Fruit fly (Drosophila melanogaster) whole organism, embryonic: Measurements from ENCODE around the gene Bet1.

Source experiments
- Abd-B ChIP-seq: fragments of 200-800 bp; sonication (Bioruptor generic); optimal IDR thresholded peaks from 2 replicates; lab custom pipeline; 2018; ENCODE audit warnings: missing biosample characterization, mild to moderate bottlenecking, missing genetic modification characterization, moderate library complexity
- Asciz ChIP-seq: fragments of 200-800 bp; sonication (Bioruptor generic); optimal IDR thresholded peaks from 2 replicates; lab custom pipeline; 2017; ENCODE audit warnings: missing biosample characterization, mild to moderate bottlenecking, missing genetic modification characterization, missing genetic modification reagents
- CG10209 ChIP-seq: fragments of 200-800 bp; sonication (Bioruptor generic); optimal IDR thresholded peaks from 3 replicates; lab custom pipeline; 2017; ENCODE audit warnings: missing biosample characterization, mild to moderate bottlenecking, missing genetic modification characterization, missing genetic modification reagents
- CG10543 ChIP-seq: fragments of 200-800 bp; sonication (Bioruptor generic); optimal IDR thresholded peaks from 3 replicates; lab custom pipeline; 2017; ENCODE audit warnings: missing biosample characterization, mild to moderate bottlenecking, missing genetic modification characterization, moderate library complexity
- CG10565 ChIP-seq: fragments of 200-800 bp; sonication (Bioruptor generic); optimal IDR thresholded peaks from 3 replicates; lab custom pipeline; 2016; ENCODE audit warnings: missing biosample characterization, mild to moderate bottlenecking, missing genetic modification characterization
- CG11695 ChIP-seq: fragments of 200-800 bp; sonication (Bioruptor generic); IDR thresholded peaks from 3 replicates; pipeline ENCODE4 v1.3.6; 2022; ENCODE audit warnings: missing biosample characterization, missing genetic modification characterization
- CG12744 ChIP-seq: fragments of 200-800 bp; sonication (Bioruptor generic); optimal IDR thresholded peaks from 2 replicates; lab custom pipeline; 2016; ENCODE audit warnings: missing biosample characterization, missing genetic modification characterization
- CG12769 ChIP-seq: fragments of 200-800 bp; sonication (Bioruptor generic); optimal IDR thresholded peaks from 2 replicates; lab custom pipeline; 2019; ENCODE audit warnings: missing biosample characterization, mild to moderate bottlenecking, missing genetic modification characterization, moderate library complexity
- CG13775 ChIP-seq: fragments of 200-800 bp; sonication (Bioruptor generic); optimal IDR thresholded peaks from 3 replicates; lab custom pipeline; 2017; ENCODE audit warnings: missing biosample characterization, mild to moderate bottlenecking, missing genetic modification characterization
- CG15696 ChIP-seq: fragments of 200-800 bp; sonication (Bioruptor generic); optimal IDR thresholded peaks from 2 replicates; lab custom pipeline; 2019; ENCODE audit warnings: missing biosample characterization, mild to moderate bottlenecking, missing genetic modification characterization, moderate library complexity
- CG18262 ChIP-seq: fragments of 200-800 bp; optimal IDR thresholded peaks from 3 replicates; lab custom pipeline; 2019; ENCODE audit warnings: missing biosample characterization, mild to moderate bottlenecking, missing genetic modification characterization, moderate library complexity
- CG2129 ChIP-seq: fragments of 200-800 bp; sonication (Bioruptor generic); IDR thresholded peaks from 2 replicates; pipeline ENCODE4 v1.3.6; 2022; ENCODE audit warnings: missing biosample characterization, missing genetic modification characterization; ENCODE audit not compliant: partially characterized antibody
- CG30020 ChIP-seq: fragments of 200-800 bp; optimal IDR thresholded peaks from 2 replicates; lab custom pipeline; 2019; ENCODE audit warnings: missing biosample characterization, mild to moderate bottlenecking, missing genetic modification characterization, moderate library complexity
- CG31441 ChIP-seq: fragments of 200-800 bp; sonication (Bioruptor generic); IDR thresholded peaks from 2 replicates; pipeline ENCODE4 v1.3.6; 2022; ENCODE audit warnings: missing biosample characterization, missing genetic modification characterization
- CG3281 ChIP-seq: fragments of 200-800 bp; sonication (Bioruptor generic); optimal IDR thresholded peaks from 3 replicates; lab custom pipeline; 2017; ENCODE audit warnings: missing biosample characterization, mild to moderate bottlenecking, missing genetic modification characterization
- CG3407 ChIP-seq: fragments of 200-800 bp; sonication (Bioruptor generic); optimal IDR thresholded peaks from 2 replicates; lab custom pipeline; 2018; ENCODE audit warnings: missing biosample characterization, mild to moderate bottlenecking, missing genetic modification characterization
- CG4424 ChIP-seq: fragments of 200-800 bp; sonication (Bioruptor generic); optimal IDR thresholded peaks from 3 replicates; lab custom pipeline; 2016; ENCODE audit warnings: missing biosample characterization, missing genetic modification characterization
- CG6175 ChIP-seq: fragments of 200-800 bp; sonication (Bioruptor generic); IDR thresholded peaks from 3 replicates; pipeline ENCODE4 v1.3.6; 2022; ENCODE audit warnings: missing biosample characterization, missing genetic modification characterization
- CG7271 ChIP-seq: fragments of 200-800 bp; sonication (Bioruptor generic); optimal IDR thresholded peaks from 2 replicates; lab custom pipeline; 2018; ENCODE audit warnings: missing biosample characterization, mild to moderate bottlenecking, missing genetic modification characterization, moderate library complexity
- CG8290 ChIP-seq, 3 experiments: fragments of 200-800 bp; sonication (Bioruptor generic); optimal IDR thresholded peaks; 2 replicates each; lab custom pipeline; 2016 to 2019; ENCODE audit warnings: missing biosample characterization in 3 of 3, missing genetic modification characterization in 3 of 3, mild to moderate bottlenecking in 2 of 3, moderate library complexity in 1 of 3
- CG8765 ChIP-seq: fragments of 200-800 bp; sonication (Bioruptor generic); IDR thresholded peaks from 2 replicates; pipeline ENCODE4 v1.3.6; 2022; ENCODE audit warnings: missing biosample characterization, missing genetic modification characterization
- CG9797 ChIP-seq: fragments of 200-800 bp; sonication (Bioruptor generic); optimal IDR thresholded peaks from 3 replicates; lab custom pipeline; 2018; ENCODE audit warnings: missing biosample characterization, mild to moderate bottlenecking, missing genetic modification characterization
- Doc2 ChIP-seq: fragments of 200-800 bp; sonication (Bioruptor generic); IDR thresholded peaks from 2 replicates; pipeline ENCODE4 v1.3.6; 2022; ENCODE audit warnings: missing biosample characterization, missing genetic modification characterization
- Fer2 ChIP-seq: fragments of 200-800 bp; sonication (Bioruptor generic); optimal IDR thresholded peaks from 2 replicates; lab custom pipeline; 2018; ENCODE audit warnings: missing biosample characterization, mild to moderate bottlenecking, missing genetic modification characterization, moderate library complexity
- Gug ChIP-seq: fragments of 200-800 bp; sonication (Bioruptor generic); IDR thresholded peaks from 4 replicates; pipeline ENCODE4 v1.3.6; 2022; ENCODE audit warnings: missing biosample characterization, missing genetic modification characterization
- HmgZ ChIP-seq: fragments of 200-800 bp; sonication (Bioruptor generic); optimal IDR thresholded peaks from 2 replicates; lab custom pipeline; 2018; ENCODE audit warnings: missing biosample characterization, mild to moderate bottlenecking, missing genetic modification characterization
- MBD-R2 ChIP-seq: fragments of 200-800 bp; sonication (Bioruptor generic); IDR thresholded peaks from 2 replicates; pipeline ENCODE4 v1.3.6; 2022; ENCODE audit warnings: missing biosample characterization, missing genetic modification characterization
- MTF-1 ChIP-seq: fragments of 200-800 bp; sonication (Bioruptor generic); optimal IDR thresholded peaks from 2 replicates; lab custom pipeline; 2018; ENCODE audit warnings: missing biosample characterization, mild to moderate bottlenecking, missing genetic modification characterization, borderline replicate concordance
- Pdp1 ChIP-seq, 2 experiments: fragments of 200-800 bp; sonication (Bioruptor generic); optimal IDR thresholded peaks; 3 replicates each; lab custom pipeline; 2016; ENCODE audit warnings: missing biosample characterization in 2 of 2, missing genetic modification characterization in 2 of 2, mild to moderate bottlenecking in 1 of 2, moderate library complexity in 1 of 2
- Xbp1 ChIP-seq: fragments of 200-800 bp; sonication (Bioruptor generic); optimal IDR thresholded peaks from 3 replicates; lab custom pipeline; 2016; ENCODE audit warnings: missing biosample characterization, mild to moderate bottlenecking, missing genetic modification characterization
- ato ChIP-seq: fragments of 200-800 bp; sonication (Bioruptor generic); IDR thresholded peaks from 2 replicates; pipeline ENCODE4 v1.3.6; 2022; ENCODE audit warnings: missing biosample characterization, missing genetic modification characterization; ENCODE audit not compliant: partially characterized antibody
- bigmax ChIP-seq: fragments of 200-800 bp; sonication (Bioruptor generic); optimal IDR thresholded peaks from 2 replicates; lab custom pipeline; 2018; ENCODE audit warnings: missing biosample characterization, mild to moderate bottlenecking, missing genetic modification characterization
- bowl ChIP-seq: fragments of 200-800 bp; sonication (Bioruptor generic); IDR thresholded peaks from 2 replicates; pipeline ENCODE4 v1.3.6; 2022; ENCODE audit warnings: missing biosample characterization, missing genetic modification characterization
- btn ChIP-seq: fragments of 200-800 bp; sonication (Bioruptor generic); optimal IDR thresholded peaks from 2 replicates; lab custom pipeline; 2016; ENCODE audit warnings: missing biosample characterization, missing genetic modification characterization
- cwo ChIP-seq: fragments of 200-800 bp; sonication (Bioruptor generic); optimal IDR thresholded peaks from 3 replicates; lab custom pipeline; 2017; ENCODE audit warnings: missing biosample characterization, missing genetic modification characterization, mild to moderate bottlenecking, moderate library complexity, missing genetic modification reagents
- dati ChIP-seq: fragments of 200-800 bp; sonication (Bioruptor generic); IDR thresholded peaks from 2 replicates; pipeline ENCODE4 v1.3.6; 2022; ENCODE audit warnings: missing biosample characterization, missing genetic modification characterization
- dimm ChIP-seq: fragments of 200-800 bp; sonication (Bioruptor generic); IDR thresholded peaks from 2 replicates; pipeline ENCODE4 v1.3.6; 2022; ENCODE audit warnings: missing biosample characterization, missing genetic modification characterization
- eyg ChIP-seq: fragments of 200-800 bp; sonication (Bioruptor generic); optimal IDR thresholded peaks from 3 replicates; lab custom pipeline; 2016; ENCODE audit warnings: missing biosample characterization, missing genetic modification characterization
- fd64A ChIP-seq: fragments of 200-800 bp; sonication (Bioruptor generic); optimal IDR thresholded peaks from 3 replicates; lab custom pipeline; 2018; ENCODE audit warnings: missing biosample characterization, mild to moderate bottlenecking, missing genetic modification characterization
- luna ChIP-seq: fragments of 200-800 bp; sonication (Bioruptor generic); optimal IDR thresholded peaks from 2 replicates; lab custom pipeline; 2016; ENCODE audit warnings: missing biosample characterization, missing genetic modification characterization
- pita ChIP-seq: fragments of 200-800 bp; sonication (Bioruptor generic); optimal IDR thresholded peaks from 2 replicates; lab custom pipeline; 2017; ENCODE audit warnings: missing biosample characterization, mild to moderate bottlenecking, missing genetic modification characterization
- row ChIP-seq: fragments of 200-800 bp; sonication (Bioruptor generic); IDR thresholded peaks from 3 replicates; pipeline ENCODE4 v1.3.6; 2022; ENCODE audit warnings: missing biosample characterization, missing genetic modification characterization
- run ChIP-seq: fragments of 200-800 bp; sonication (Bioruptor generic); optimal IDR thresholded peaks from 3 replicates; lab custom pipeline; 2018; ENCODE audit warnings: missing biosample characterization, mild to moderate bottlenecking, missing genetic modification characterization
- seq ChIP-seq: fragments of 200-800 bp; sonication (Bioruptor generic); IDR thresholded peaks from 2 replicates; pipeline ENCODE4 v1.3.6; 2022; ENCODE audit warnings: missing biosample characterization, missing genetic modification characterization
- slou ChIP-seq: fragments of 200-800 bp; sonication (Bioruptor generic); optimal IDR thresholded peaks from 3 replicates; lab custom pipeline; 2016; ENCODE audit warnings: missing biosample characterization, missing genetic modification characterization
- stwl ChIP-seq: fragments of 200-800 bp; sonication (Bioruptor generic); optimal IDR thresholded peaks from 3 replicates; lab custom pipeline; 2018; ENCODE audit warnings: missing biosample characterization, mild to moderate bottlenecking, missing genetic modification characterization, moderate library complexity
- unc-4 ChIP-seq: fragments of 200-800 bp; sonication (Bioruptor generic); IDR thresholded peaks from 2 replicates; pipeline ENCODE4 v1.3.6; 2022; ENCODE audit warnings: missing biosample characterization, missing genetic modification characterization; ENCODE audit not compliant: partially characterized antibody
- wek ChIP-seq: fragments of 200-800 bp; sonication (Bioruptor generic); optimal IDR thresholded peaks from 3 replicates; lab custom pipeline; 2018; ENCODE audit warnings: missing biosample characterization, mild to moderate bottlenecking, missing genetic modification characterization, moderate library complexity
- zf30C ChIP-seq: fragments of 200-800 bp; sonication (Bioruptor generic); optimal IDR thresholded peaks from 3 replicates; lab custom pipeline; 2018; ENCODE audit warnings: missing biosample characterization, mild to moderate bottlenecking, missing genetic modification characterization

The Bet1 gene

dm6 chr3L:19254715-19255428 is 6.3 kb upstream of the Bet1 start, which contains the start of the genes mRpL21 and rept (continued):
- TF ChIP-seq CG8290 (GFP tag; optimal IDR thresholded peaks at IDR 0.05; lab: Kevin White, UChicago) (peak; percentile 11), CG8290 (tag; optimal IDR thresholded peaks at IDR 0.05; lab: Kevin White, UChicago) (peak in 1 of 2 experiments; percentile 63), cwo (GFP tag; lab: Kevin White, UChicago) (peak; percentile 45), CG15696 (no peak), stwl (tag; lab: Kevin White, UChicago) (peak; percentile 34), unc-4 (GFP tag; lab: Robert Waterston, UW) (no peak), Asciz (no peak), CG10209 (GFP tag; lab: Kevin White, UChicago) (peak; percentile 40), Abd-B (GFP tag; lab: Kevin White, UChicago) (no peak), MBD-R2 (GFP tag; lab: Robert Waterston, UW) (peak; percentile 93), fd64A (no peak), CG3281 (GFP tag; lab: Kevin White, UChicago) (peak; percentile 87), Gug (peak; percentile 45; the same call in 1 of the 4 replicates), Xbp1 (GFP tag; lab: Kevin White, UChicago) (peak; percentile 48), luna (GFP tag; lab: Kevin White, UChicago) (no peak), CG18262 (tag; lab: Kevin White, UChicago) (peak; percentile 21), CG3407 (GFP tag; lab: Kevin White, UChicago) (no peak), Pdp1 (GFP tag; optimal IDR thresholded peaks at IDR 0.05; lab: Kevin White, UChicago) (peak; percentile 31 to 94), slou (GFP tag; lab: Kevin White, UChicago) (no peak), dimm (GFP tag; lab: Robert Waterston, UW) (no peak), eyg (GFP tag; lab: Kevin White, UChicago) (no peak), bowl (no peak), CG4424 (GFP tag; lab: Kevin White, UChicago) (peak; percentile 60), MTF-1 (GFP tag; lab: Kevin White, UChicago) (no peak), CG13775 (GFP tag; lab: Kevin White, UChicago) (peak; percentile 65), Fer2 (tag; lab: Kevin White, UChicago) (peak; percentile 2), CG9797 (peak; percentile 67), CG10565 (peak; percentile 27), seq (GFP tag; lab: Robert Waterston, UW) (no peak), wek (no peak), CG30020 (tag; lab: Kevin White, UChicago) (peak; percentile 53), CG31441 (no peak), row (peak; percentile 86), CG10543 (GFP tag; lab: Kevin White, UChicago) (peak; percentile 37), CG12744 (peak; percentile 65), zf30C (no peak), ato (GFP tag; lab: Robert Waterston, UW) (no peak), CG8765 (GFP tag; lab: Robert Waterston, UW) (no peak), CG12769 (tag; lab: Kevin White, UChicago) (peak; percentile 68), dati (GFP tag; lab: Robert Waterston, UW) (no peak), run (tag; lab: Kevin White, UChicago) (no peak), pita (GFP tag; lab: Kevin White, UChicago) (no peak), bigmax (GFP tag; lab: Kevin White, UChicago) (no peak), CG2129 (GFP tag; lab: Robert Waterston, UW) (no peak), Doc2 (GFP tag; lab: Robert Waterston, UW) (no peak), CG6175 (no peak), CG7271 (tag; lab: Kevin White, UChicago) (no peak), btn (no peak), CG11695 (GFP tag; lab: Robert Waterston, UW) (no peak), HmgZ (tag; lab: Kevin White, UChicago) (peak; percentile 72)
